Worm (Caenorhabditis elegans): ENCODE measurements around the gene lact-4.

DNA sequence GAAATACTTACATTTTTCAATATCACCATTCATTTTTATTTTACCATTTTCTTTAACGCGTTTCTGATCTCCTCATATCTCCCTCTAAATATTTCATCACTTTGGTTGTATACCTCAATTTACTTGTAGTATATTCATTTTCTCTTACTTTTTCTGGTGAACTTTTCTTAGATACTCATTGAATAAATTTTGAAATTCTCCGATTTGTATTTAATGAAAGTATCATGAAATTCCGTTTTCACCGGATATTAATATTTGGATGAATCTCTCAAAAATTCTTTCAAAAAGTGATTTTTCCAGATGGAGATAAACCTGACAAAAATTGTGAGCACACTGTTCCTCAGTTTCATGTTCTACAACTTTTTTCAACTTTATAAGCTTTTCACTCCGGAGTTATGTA lies 37.9 kb upstream of the lact-4 start, which contains the start of gene T13H5.8:
- TF ChIP-seq nhr-28 (tag; optimal IDR thresholded peaks at IDR 0.05) (no peak), ama-1 (optimal IDR thresholded peaks at IDR 0.05) (no peak), elt-1 (tag; optimal IDR thresholded peaks at IDR 0.05) (no peak), snpc-4 (tag; optimal IDR thresholded peaks at IDR 0.05) (no peak)
